Fruit fly (Drosophila melanogaster) whole organism, embryonic: Measurements from ENCODE around the gene CG4593.

Experiments
- Adf1 ChIP-seq: fragments of 200-800 bp; sonication (Bioruptor generic); IDR thresholded peaks from 2 replicates; pipeline ENCODE4 v1.3.6; 2022; ENCODE audit warnings: missing biosample characterization, missing genetic modification characterization
- CG11696 ChIP-seq: fragments of 200-800 bp; sonication (Bioruptor generic); IDR thresholded peaks from 2 replicates; pipeline ENCODE4 v1.3.6; 2022; ENCODE audit warnings: missing biosample characterization, missing genetic modification characterization
- CG11723 ChIP-seq: fragments of 200-800 bp; sonication (Bioruptor generic); optimal IDR thresholded peaks from 2 replicates; lab custom pipeline; 2017; ENCODE audit warnings: missing biosample characterization, mild to moderate bottlenecking, missing genetic modification characterization
- CG12104 ChIP-seq: fragments of 200-800 bp; sonication (Bioruptor generic); optimal IDR thresholded peaks from 3 replicates; lab custom pipeline; 2016; ENCODE audit warnings: missing biosample characterization, missing genetic modification characterization
- CG13424 ChIP-seq: fragments of 200-800 bp; sonication (Bioruptor generic); optimal IDR thresholded peaks from 2 replicates; lab custom pipeline; 2019; ENCODE audit warnings: missing biosample characterization, mild to moderate bottlenecking, missing genetic modification characterization, moderate library complexity
- CG13775 ChIP-seq: fragments of 200-800 bp; sonication (Bioruptor generic); optimal IDR thresholded peaks from 3 replicates; lab custom pipeline; 2017; ENCODE audit warnings: missing biosample characterization, mild to moderate bottlenecking, missing genetic modification characterization
- CG15601 ChIP-seq: fragments of 200-800 bp; sonication (Bioruptor generic); optimal IDR thresholded peaks from 3 replicates; lab custom pipeline; 2019; ENCODE audit warnings: missing biosample characterization, mild to moderate bottlenecking, missing genetic modification characterization, moderate library complexity
- CG15696 ChIP-seq: fragments of 200-800 bp; sonication (Bioruptor generic); optimal IDR thresholded peaks from 2 replicates; lab custom pipeline; 2019; ENCODE audit warnings: missing biosample characterization, mild to moderate bottlenecking, missing genetic modification characterization, moderate library complexity
- CG17385 ChIP-seq: fragments of 200-800 bp; sonication (Bioruptor generic); optimal IDR thresholded peaks from 3 replicates; lab custom pipeline; 2018; ENCODE audit warnings: missing biosample characterization, mild to moderate bottlenecking, missing genetic modification characterization
- CG1832 ChIP-seq: fragments of 200-800 bp; sonication (Bioruptor generic); optimal IDR thresholded peaks from 2 replicates; lab custom pipeline; 2017; ENCODE audit warnings: missing biosample characterization, mild to moderate bottlenecking, missing genetic modification characterization, inconsistent platforms
- CG18764 ChIP-seq: fragments of 200-800 bp; sonication (Bioruptor generic); optimal IDR thresholded peaks from 3 replicates; lab custom pipeline; 2016; ENCODE audit warnings: missing biosample characterization, missing genetic modification characterization
- CG2129 ChIP-seq: fragments of 200-800 bp; sonication (Bioruptor generic); IDR thresholded peaks from 2 replicates; pipeline ENCODE4 v1.3.6; 2022; ENCODE audit warnings: missing biosample characterization, missing genetic modification characterization; ENCODE audit not compliant: partially characterized antibody
- CG2202 ChIP-seq: fragments of 200-800 bp; sonication (Bioruptor generic); optimal IDR thresholded peaks from 2 replicates; lab custom pipeline; 2018; ENCODE audit warnings: missing biosample characterization, mild to moderate bottlenecking, missing genetic modification characterization
- CG2889 ChIP-seq: fragments of 200-800 bp; sonication (Bioruptor generic); IDR thresholded peaks from 3 replicates; pipeline ENCODE4 v1.3.6; 2022; ENCODE audit warnings: missing biosample characterization, missing genetic modification characterization
- CG6689 ChIP-seq: fragments of 200-800 bp; sonication (Bioruptor generic); IDR thresholded peaks from 2 replicates; pipeline ENCODE4 v1.3.6; 2022; ENCODE audit warnings: missing biosample characterization, missing genetic modification characterization
- CG7963 ChIP-seq: fragments of 200-800 bp; sonication (Bioruptor generic); IDR thresholded peaks from 3 replicates; pipeline ENCODE4 v1.3.6; 2022; ENCODE audit warnings: missing biosample characterization, missing genetic modification characterization; ENCODE audit not compliant: partially characterized antibody
- CG7987 ChIP-seq: fragments of 200-800 bp; sonication (Bioruptor generic); optimal IDR thresholded peaks from 2 replicates; lab custom pipeline; 2018; ENCODE audit warnings: missing biosample characterization, mild to moderate bottlenecking, missing genetic modification characterization, moderate library complexity
- CG9727 ChIP-seq: fragments of 200-800 bp; sonication (Bioruptor generic); optimal IDR thresholded peaks from 3 replicates; lab custom pipeline; 2017; ENCODE audit warnings: missing biosample characterization, mild to moderate bottlenecking, missing genetic modification characterization
- Chrac-16 ChIP-seq: fragments of 200-800 bp; sonication (Bioruptor generic); optimal IDR thresholded peaks from 3 replicates; lab custom pipeline; 2016; ENCODE audit warnings: missing biosample characterization, missing genetic modification characterization
- D19B ChIP-seq: fragments of 200-800 bp; sonication (Bioruptor generic); optimal IDR thresholded peaks from 2 replicates; lab custom pipeline; 2017; ENCODE audit warnings: missing biosample characterization, mild to moderate bottlenecking, missing genetic modification characterization
- Dip3 ChIP-seq: fragments of 200-800 bp; sonication (Bioruptor generic); optimal IDR thresholded peaks from 3 replicates; lab custom pipeline; 2016; ENCODE audit warnings: missing biosample characterization, missing genetic modification characterization
- Hmr ChIP-seq: fragments of 200-800 bp; sonication (Bioruptor generic); optimal IDR thresholded peaks from 3 replicates; lab custom pipeline; 2017; ENCODE audit warnings: mild to moderate bottlenecking, missing biosample characterization, missing genetic modification reagents, missing genetic modification characterization
- Neu2 ChIP-seq: fragments of 200-800 bp; sonication (Bioruptor generic); optimal IDR thresholded peaks from 3 replicates; lab custom pipeline; 2016; ENCODE audit warnings: missing biosample characterization, missing genetic modification characterization, borderline replicate concordance
- PHDP ChIP-seq: fragments of 200-800 bp; sonication (Bioruptor generic); optimal IDR thresholded peaks from 3 replicates; lab custom pipeline; 2018; ENCODE audit warnings: missing biosample characterization, mild to moderate bottlenecking, missing genetic modification characterization, moderate library complexity
- Usf ChIP-seq: fragments of 200-800 bp; sonication (Bioruptor generic); optimal IDR thresholded peaks from 2 replicates; lab custom pipeline; 2017; ENCODE audit warnings: missing genotype, missing biosample characterization, missing genetic modification characterization
- Xbp1 ChIP-seq: fragments of 200-800 bp; sonication (Bioruptor generic); optimal IDR thresholded peaks from 3 replicates; lab custom pipeline; 2016; ENCODE audit warnings: missing biosample characterization, mild to moderate bottlenecking, missing genetic modification characterization
- ab ChIP-seq: fragments of 200-800 bp; sonication (Bioruptor generic); optimal IDR thresholded peaks from 2 replicates; lab custom pipeline; 2016; ENCODE audit warnings: missing biosample characterization, missing genetic modification characterization
- ap ChIP-seq: fragments of 200-800 bp; sonication (Bioruptor generic); IDR thresholded peaks from 2 replicates; pipeline ENCODE4 v1.3.6; 2022; ENCODE audit warnings: missing biosample characterization, missing genetic modification characterization
- cg ChIP-seq: fragments of 200-800 bp; sonication (Bioruptor generic); optimal IDR thresholded peaks from 3 replicates; lab custom pipeline; 2019; ENCODE audit warnings: missing biosample characterization, mild to moderate bottlenecking, missing genetic modification characterization, moderate library complexity
- chm ChIP-seq: fragments of 200-800 bp; sonication (Bioruptor generic); IDR thresholded peaks from 2 replicates; pipeline ENCODE4 v1.3.6; 2022; ENCODE audit warnings: missing biosample characterization, missing genetic modification characterization
- corto ChIP-seq: fragments of 200-800 bp; sonication (Bioruptor generic); optimal IDR thresholded peaks from 2 replicates; lab custom pipeline; 2016; ENCODE audit warnings: missing biosample characterization, mild to moderate bottlenecking, missing genetic modification characterization, moderate library complexity
- cwo ChIP-seq: fragments of 200-800 bp; sonication (Bioruptor generic); optimal IDR thresholded peaks from 3 replicates; lab custom pipeline; 2017; ENCODE audit warnings: missing biosample characterization, missing genetic modification characterization, mild to moderate bottlenecking, moderate library complexity, missing genetic modification reagents
- dan ChIP-seq: fragments of 200-800 bp; sonication (Bioruptor generic); IDR thresholded peaks from 2 replicates; pipeline ENCODE4 v1.3.6; 2022; ENCODE audit warnings: missing biosample characterization, missing genetic modification characterization
- en ChIP-seq: fragments of 200-800 bp; sonication (Bioruptor generic); optimal IDR thresholded peaks from 2 replicates; lab custom pipeline; 2016; ENCODE audit warnings: missing biosample characterization, missing genetic modification characterization
- gce ChIP-seq: fragments of 200-800 bp; sonication (Bioruptor generic); IDR thresholded peaks from 3 replicates; pipeline ENCODE4 v1.3.6; 2022; ENCODE audit warnings: missing biosample characterization, missing genetic modification characterization
- grau ChIP-seq: fragments of 200-800 bp; optimal IDR thresholded peaks from 3 replicates; lab custom pipeline; 2019; ENCODE audit warnings: missing biosample characterization, mild to moderate bottlenecking, missing genetic modification characterization, moderate library complexity
- gt ChIP-seq: fragments of 200-800 bp; sonication (Bioruptor generic); IDR thresholded peaks from 2 replicates; pipeline ENCODE4 v1.3.6; 2022; ENCODE audit warnings: missing biosample characterization, missing genetic modification characterization
- h ChIP-seq: fragments of >200 bp; optimal IDR thresholded peaks from 2 replicates; lab custom pipeline; 2017
- jumu ChIP-seq: fragments of 200-800 bp; sonication (Bioruptor generic); optimal IDR thresholded peaks from 3 replicates; lab custom pipeline; 2016; ENCODE audit warnings: missing biosample characterization, missing genetic modification characterization
- lbe ChIP-seq: fragments of 200-800 bp; sonication (Bioruptor generic); optimal IDR thresholded peaks from 2 replicates; lab custom pipeline; 2016; ENCODE audit warnings: missing biosample characterization, mild to moderate bottlenecking, missing genetic modification characterization
- lmd ChIP-seq: fragments of 200-800 bp; sonication (Bioruptor generic); IDR thresholded peaks from 2 replicates; pipeline ENCODE4 v1.3.6; 2022; ENCODE audit warnings: missing biosample characterization, missing genetic modification characterization
- maf-S ChIP-seq: fragments of 200-800 bp; sonication (Bioruptor generic); optimal IDR thresholded peaks from 2 replicates; lab custom pipeline; 2016; ENCODE audit warnings: missing biosample characterization, missing genetic modification characterization
- nerfin-1 ChIP-seq: fragments of 200-800 bp; sonication (Bioruptor generic); optimal IDR thresholded peaks from 3 replicates; lab custom pipeline; 2019; ENCODE audit warnings: missing biosample characterization, mild to moderate bottlenecking, missing genetic modification characterization, moderate library complexity
- onecut ChIP-seq: fragments of 200-800 bp; sonication (Bioruptor generic); IDR thresholded peaks from 2 replicates; pipeline ENCODE4 v1.3.6; 2022; ENCODE audit warnings: missing biosample characterization, missing genetic modification characterization
- peb ChIP-seq: fragments of 200-800 bp; sonication (Bioruptor generic); IDR thresholded peaks from 2 replicates; pipeline ENCODE4 v1.3.6; 2022; ENCODE audit warnings: missing biosample characterization, missing genetic modification characterization
- pnt ChIP-seq: fragments of 200-800 bp; sonication (Bioruptor generic); optimal IDR thresholded peaks from 3 replicates; lab custom pipeline; 2016; ENCODE audit warnings: missing biosample characterization, missing genetic modification characterization
- prd ChIP-seq, 3 experiments: fragments of >200 bp in 2 of 3; fragments of 200-800 bp in 1 of 3; sonication (Bioruptor generic) in 1 of 3; optimal IDR thresholded peaks in 2 of 3; IDR thresholded peaks in 1 of 3; 2 replicates in 2 of 3; 3 replicates in 1 of 3; pipeline versions ENCODE4 v1.3.6 to Lab custom; 2017 to 2022; ENCODE audit warnings: missing biosample characterization in 1 of 3, missing genetic modification characterization in 1 of 3
- pros ChIP-seq: fragments of 200-800 bp; sonication (Bioruptor generic); optimal IDR thresholded peaks from 3 replicates; lab custom pipeline; 2019; ENCODE audit warnings: missing biosample characterization, mild to moderate bottlenecking, missing genetic modification characterization, moderate library complexity
- pum ChIP-seq: fragments of 200-800 bp; sonication (Bioruptor generic); optimal IDR thresholded peaks from 2 replicates; lab custom pipeline; 2016; ENCODE audit warnings: missing biosample characterization, missing genetic modification characterization

CG4593 gene

DNA sequence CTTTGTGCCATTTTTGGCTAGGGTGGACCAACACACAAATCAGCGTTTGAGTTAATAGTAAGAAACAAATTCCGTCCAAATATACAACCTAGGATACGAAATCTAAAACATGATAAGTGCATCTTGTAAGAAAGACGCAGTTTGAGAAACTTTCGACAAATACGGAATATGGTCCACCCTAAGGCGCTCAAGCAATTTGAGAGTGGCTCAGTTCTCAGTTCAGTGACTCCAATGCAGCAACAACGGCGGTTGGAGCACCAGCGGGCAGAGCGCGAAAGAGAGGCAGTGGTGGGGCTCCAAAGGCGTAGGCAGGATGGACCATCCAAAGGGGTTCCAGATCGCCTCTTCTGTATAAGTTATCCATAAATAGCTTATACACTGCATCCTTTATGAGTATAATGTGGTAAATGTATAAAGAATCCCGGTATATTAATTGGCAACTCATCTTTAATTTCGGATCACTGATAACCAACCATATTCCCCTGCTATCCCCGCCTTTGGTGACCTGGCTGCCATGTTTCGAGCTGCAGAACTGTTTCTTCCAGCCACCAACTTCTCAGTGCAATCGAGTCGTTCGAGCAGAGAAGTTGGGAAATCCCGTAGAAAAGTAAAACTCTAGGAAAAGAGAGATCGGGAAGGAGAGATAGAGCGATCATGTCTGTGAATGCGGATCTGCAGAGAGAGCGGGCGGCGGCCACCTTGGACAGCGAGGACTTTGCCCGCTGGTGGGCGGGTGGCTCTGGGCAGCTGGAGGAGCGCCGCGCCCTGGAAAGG, 44.1 kb upstream of the CG4593 start, which contains the start of gene CG4586 (continued):
- TF ChIP-seq CG1832 (no peak), D19B (GFP tag; lab: Kevin White, UChicago) (peak; percentile 89), gt (GFP tag; lab: Robert Waterston, UW) (no peak), Hmr (GFP tag; lab: Kevin White, UChicago) (peak; percentile 98), chm (GFP tag; lab: Robert Waterston, UW) (peak; percentile 97), CG6689 (GFP tag; lab: Robert Waterston, UW) (peak; percentile 91), lmd (GFP tag; lab: Robert Waterston, UW) (peak; percentile 88), gce (GFP tag; lab: Robert Waterston, UW) (peak; percentile 92), peb (GFP tag; lab: Robert Waterston, UW) (peak; percentile 77), en (GFP tag; lab: Kevin White, UChicago) (peak; percentile 93), ab (peak; percentile 55), CG2889 (GFP tag; lab: Robert Waterston, UW) (peak; percentile 85), CG15696 (tag; lab: Kevin White, UChicago) (peak; percentile 57), CG7963 (GFP tag; lab: Robert Waterston, UW) (no peak), Adf1 (peak; percentile 64), lbe (peak; percentile 97), maf-S (GFP tag; lab: Kevin White, UChicago) (peak; percentile 94), cg (GFP tag; lab: Kevin White, UChicago) (no peak), Xbp1 (GFP tag; lab: Kevin White, UChicago) (peak; percentile 93), dan (GFP tag; lab: Robert Waterston, UW) (no peak), CG13775 (GFP tag; lab: Kevin White, UChicago) (peak; percentile 91), Usf (GFP tag; lab: Kevin White, UChicago) (peak; percentile 75), Chrac-16 (GFP tag; lab: Kevin White, UChicago) (peak; percentile 91), onecut (GFP tag; lab: Robert Waterston, UW) (peak; percentile 92), CG11723 (GFP tag; lab: Kevin White, UChicago) (peak; percentile 93), CG17385 (GFP tag; lab: Kevin White, UChicago) (peak; percentile 94), corto (GFP tag; lab: Kevin White, UChicago) (peak; percentile 96), jumu (GFP tag; lab: Kevin White, UChicago) (peak; percentile 84), prd (optimal IDR thresholded peaks at IDR 0.05; lab: Kevin White, UChicago) (no peak), prd (GFP tag; IDR thresholded peaks at IDR 0.05; lab: Robert Waterston, UW) (peak; percentile 90), CG2129 (no peak), pros (GFP tag; lab: Kevin White, UChicago) (peak; percentile 3), CG18764 (GFP tag; lab: Kevin White, UChicago) (peak; percentile 94), ap (peak; percentile 92), CG9727 (GFP tag; lab: Kevin White, UChicago) (peak; percentile 94), nerfin-1 (peak; percentile 86), PHDP (tag; lab: Kevin White, UChicago) (peak; percentile 98), Dip3 (peak; percentile 96), cwo (GFP tag; lab: Kevin White, UChicago) (peak; percentile 95), CG12104 (GFP tag; lab: Kevin White, UChicago) (peak; percentile 91), CG2202 (tag; lab: Kevin White, UChicago) (peak; percentile 83), pum (GFP tag; lab: Kevin White, UChicago) (peak; percentile 88), Neu2 (peak; percentile 62), CG7987 (GFP tag; lab: Kevin White, UChicago) (peak; percentile 95), grau (tag; lab: Kevin White, UChicago) (peak; percentile 93), CG15601 (peak; percentile 85), CG13424 (tag; lab: Kevin White, UChicago) (peak; percentile 93), pnt (GFP tag; lab: Kevin White, UChicago) (peak; percentile 85), h (lab: Kevin White, UChicago) (no peak), CG11696 (peak; percentile 93)
